Fruit fly (Drosophila melanogaster): Measurements from ENCODE around the gene for.

Gene for

dm6 chr2L:3657349-3658142, 793 bp upstream of the for start (continued):
- TF ChIP-seq cg (GFP tag; optimal IDR thresholded peaks at IDR 0.05) (peak; percentile 50), ash1 (GFP tag; optimal IDR thresholded peaks at IDR 0.05) (no peak), Atf6 (GFP tag; IDR thresholded peaks at IDR 0.05) (no peak), h (optimal IDR thresholded peaks at IDR 0.05) (no peak), Neu2 (GFP tag; optimal IDR thresholded peaks at IDR 0.05; ENCODE audit: borderline replicate concordance) (no peak), sc (optimal IDR thresholded peaks at IDR 0.05) (no peak), sc (GFP tag; optimal IDR thresholded peaks at IDR 0.05) (no peak), vvl (GFP tag; IDR thresholded peaks at IDR 0.05) (peak; percentile 68), Hr78 (GFP tag; optimal IDR thresholded peaks at IDR 0.05) (no peak), cas (GFP tag; IDR thresholded peaks at IDR 0.05) (no peak), Nf-YC (tag; optimal IDR thresholded peaks at IDR 0.05) (peak; percentile 85), CG1647 (GFP tag; optimal IDR thresholded peaks at IDR 0.05) (peak; percentile 66), chif (GFP tag; optimal IDR thresholded peaks at IDR 0.05) (peak in 1 of 2 experiments; percentile 64), Xbp1 (GFP tag; optimal IDR thresholded peaks at IDR 0.05) (peak; percentile 77), CG12659 (GFP tag; optimal IDR thresholded peaks at IDR 0.05) (peak; percentile 32), fd96Cb (tag; optimal IDR thresholded peaks at IDR 0.05) (no peak), CG7839 (tag; optimal IDR thresholded peaks at IDR 0.05) (peak; percentile 50), MESR4 (GFP tag; optimal IDR thresholded peaks at IDR 0.05) (no peak), Hr39 (optimal IDR thresholded peaks at IDR 0.05) (no peak), croc (GFP tag; conservative IDR thresholded peaks at IDR 0.05) (peak; percentile 34; the same call in 1 of the 3 replicates), Elba2 (GFP tag; optimal IDR thresholded peaks at IDR 0.05) (peak; percentile 34), hb (GFP tag; IDR thresholded peaks at IDR 0.05; ENCODE audit: partially characterized antibody) (no peak), luna (GFP tag; optimal IDR thresholded peaks at IDR 0.05) (no peak), CG16815 (GFP tag; optimal IDR thresholded peaks at IDR 0.05) (no peak), stwl (tag; optimal IDR thresholded peaks at IDR 0.05) (peak; percentile 69), tgo (GFP tag; IDR thresholded peaks at IDR 0.05) (no peak; the same call in 2 of the 3 replicates), CG11695 (GFP tag; IDR thresholded peaks at IDR 0.05) (peak; percentile 60; the same call in 1 of the 3 replicates), trh (GFP tag; optimal IDR thresholded peaks at IDR 0.05) (no peak), sens-2 (GFP tag; IDR thresholded peaks at IDR 0.05) (no peak), sna (GFP tag; IDR thresholded peaks at IDR 0.05; ENCODE audit: partially characterized antibody) (no peak), ase (GFP tag; IDR thresholded peaks at IDR 0.05) (peak; percentile 71; the same call in 2 of the 3 replicates), CG4854 (GFP tag; optimal IDR thresholded peaks at IDR 0.05) (peak; percentile 67), CG17186 (GFP tag; optimal IDR thresholded peaks at IDR 0.05) (no peak), dati (GFP tag; IDR thresholded peaks at IDR 0.05) (no peak), CG4730 (GFP tag; IDR thresholded peaks at IDR 0.05) (peak; percentile 38; the same call in 1 of the 2 replicates), zfh2 (GFP tag; optimal IDR thresholded peaks at IDR 0.05) (peak; percentile 32), ac (GFP tag; optimal IDR thresholded peaks at IDR 0.05) (no peak), Dek (tag; optimal IDR thresholded peaks at IDR 0.05) (peak; percentile 31), CG34224 (GFP tag; IDR thresholded peaks at IDR 0.05; ENCODE audit: partially characterized antibody) (no peak), CG12236 (GFP tag; optimal IDR thresholded peaks at IDR 0.05) (peak; percentile 18), D19A (tag; optimal IDR thresholded peaks at IDR 0.05) (peak; percentile 53), CG12104 (GFP tag; optimal IDR thresholded peaks at IDR 0.05) (no peak), CG6765 (GFP tag; optimal IDR thresholded peaks at IDR 0.05) (no peak), Mad (GFP tag; optimal IDR thresholded peaks at IDR 0.05) (no peak), dimm (GFP tag; IDR thresholded peaks at IDR 0.05) (no peak), CG14014 (GFP tag; IDR thresholded peaks at IDR 0.05) (0 out of 2 replicates have a peak, but pooled peaks have one; percentile 35), CG3995 (GFP tag; optimal IDR thresholded peaks at IDR 0.05) (peak; percentile 61), Fer3 (tag; optimal IDR thresholded peaks at IDR 0.05) (peak; percentile 27), unpg (GFP tag; optimal IDR thresholded peaks at IDR 0.05) (peak; percentile 40), CG18262 (tag; optimal IDR thresholded peaks at IDR 0.05) (peak; percentile 50)
